Worm (Caenorhabditis elegans): ENCODE results near the gene swt-7.

- no peak for TF ChIP-seq pha-4 (tag; optimal IDR thresholded peaks at IDR 0.05)
- TF ChIP-seq fkh-10 (GFP tag; optimal IDR thresholded peaks at IDR 0.05), result no peak
- TF ChIP-seq snpc-4 (tag; optimal IDR thresholded peaks at IDR 0.05), result no peak
- TF ChIP-seq elt-3 (tag; optimal IDR thresholded peaks at IDR 0.05), result no peak
- TF ChIP-seq egl-27 (tag; optimal IDR thresholded peaks at IDR 0.05), result no peak
- no peak for TF ChIP-seq nhr-12 (tag; optimal IDR thresholded peaks at IDR 0.05)
Observed at ce11 chrV:5030715-5031114, at the start of gene swt-7.
